Worm (Caenorhabditis elegans) whole organism, L3 larva: ENCODE measurements around the gene Y55F3BR.6.

Experiments used
- R02D3.7 ChIP-seq: fragments of 150-350 bp; optimal IDR thresholded peaks from 2 replicates; lab custom pipeline; 2014; ENCODE audit warnings: missing biosample characterization, missing genetic modification characterization
- ceh-16 ChIP-seq: sonication (generic microtip); optimal IDR thresholded peaks from 2 replicates; lab custom pipeline; 2017; ENCODE audit warnings: missing biosample characterization, missing genetic modification characterization
- ceh-28 ChIP-seq: fragments of 150-350 bp; optimal IDR thresholded peaks from 2 replicates; lab custom pipeline; 2014; ENCODE audit warnings: missing biosample characterization, missing genetic modification reagents, missing genetic modification characterization
- ceh-82 ChIP-seq: fragments of 150-350 bp; optimal IDR thresholded peaks from 2 replicates; lab custom pipeline; 2014; ENCODE audit warnings: missing biosample characterization, missing genetic modification characterization
- ceh-9 ChIP-seq: sonication (generic microtip); optimal IDR thresholded peaks from 2 replicates; lab custom pipeline; 2018; ENCODE audit warnings: missing biosample characterization, missing genetic modification characterization
- egl-27 ChIP-seq: sonication (generic microtip); optimal IDR thresholded peaks from 4 replicates; lab custom pipeline; 2017; ENCODE audit warnings: missing biosample characterization, missing genetic modification reagents, missing genetic modification characterization
- elt-1 ChIP-seq: fragments of 150-350 bp; optimal IDR thresholded peaks from 2 replicates; lab custom pipeline; 2014; ENCODE audit warnings: missing biosample characterization, missing genetic modification characterization
- elt-2 ChIP-seq: sonication (generic microtip); optimal IDR thresholded peaks from 2 replicates; lab custom pipeline; 2016; ENCODE audit warnings: missing genetic modification reagents, mild to moderate bottlenecking, missing genetic modification characterization, missing compliant biosample characterization
- elt-3 ChIP-seq, 3 experiments: fragments of 150-350 bp in 1 of 3; sonication (generic microtip) in 2 of 3; optimal IDR thresholded peaks; 2 replicates in 2 of 3; 4 replicates in 1 of 3; lab custom pipeline; 2014 to 2017; ENCODE audit warnings: missing biosample characterization in 3 of 3, missing genetic modification characterization in 3 of 3
- fkh-10 ChIP-seq: sonication (generic microtip); optimal IDR thresholded peaks from 2 replicates; lab custom pipeline; 2017; ENCODE audit warnings: missing biosample characterization, missing genetic modification reagents, missing genetic modification characterization
- fkh-2 ChIP-seq: fragments of 150-350 bp; optimal IDR thresholded peaks from 2 replicates; lab custom pipeline; 2014; ENCODE audit warnings: missing biosample characterization, missing genetic modification reagents, missing genetic modification characterization
- fos-1 ChIP-seq: fragments of 150-350 bp; optimal IDR thresholded peaks from 2 replicates; lab custom pipeline; 2014; ENCODE audit warnings: missing biosample characterization, missing genetic modification characterization
- hmg-11 ChIP-seq: sonication (generic microtip); optimal IDR thresholded peaks from 2 replicates; lab custom pipeline; 2016; ENCODE audit warnings: missing genetic modification characterization, missing compliant biosample characterization
- jun-1 ChIP-seq: fragments of 150-350 bp; optimal IDR thresholded peaks from 2 replicates; lab custom pipeline; 2014; ENCODE audit warnings: missing biosample characterization, missing genetic modification reagents, missing genetic modification characterization
- lin-15B ChIP-seq: fragments of 150-350 bp; optimal IDR thresholded peaks from 2 replicates; lab custom pipeline; 2014; ENCODE audit warnings: missing biosample characterization, missing genetic modification characterization
- lin-39 ChIP-seq: fragments of 150-350 bp; optimal IDR thresholded peaks from 2 replicates; lab custom pipeline; 2018; ENCODE audit warnings: missing biosample characterization, missing genetic modification reagents, missing genetic modification characterization
- lsy-12 ChIP-seq: sonication (generic microtip); optimal IDR thresholded peaks from 2 replicates; lab custom pipeline; 2016; ENCODE audit warnings: mild to moderate bottlenecking, missing genetic modification characterization, missing compliant biosample characterization
- mml-1 ChIP-seq: fragments of 150-350 bp; sonication (generic microtip); optimal IDR thresholded peaks from 3 replicates; lab custom pipeline; 2014; ENCODE audit warnings: missing biosample characterization, missing genetic modification characterization
- nfya-1 ChIP-seq: sonication (generic microtip); optimal IDR thresholded peaks from 2 replicates; lab custom pipeline; 2017; ENCODE audit warnings: missing genetic modification characterization, mild to moderate bottlenecking, missing compliant biosample characterization, antibody characterized with exemption, moderate library complexity; ENCODE audit not compliant: insufficient read depth
- nhr-23 ChIP-seq: fragments of 150-350 bp; optimal IDR thresholded peaks from 2 replicates; lab custom pipeline; 2014; ENCODE audit warnings: missing biosample characterization, missing genetic modification reagents, missing genetic modification characterization
- nhr-25 ChIP-seq: sonication (generic microtip); optimal IDR thresholded peaks from 2 replicates; lab custom pipeline; 2017; ENCODE audit warnings: missing biosample characterization, missing genetic modification characterization
- nhr-28 ChIP-seq: fragments of 150-350 bp; optimal IDR thresholded peaks from 2 replicates; lab custom pipeline; 2014; ENCODE audit warnings: missing biosample characterization, missing genetic modification characterization
- nhr-43 ChIP-seq: sonication (generic microtip); optimal IDR thresholded peaks from 2 replicates; lab custom pipeline; 2016; ENCODE audit warnings: mild to moderate bottlenecking, missing genetic modification characterization, missing compliant biosample characterization; ENCODE audit not compliant: poor library complexity, severe bottlenecking
- nhr-67 ChIP-seq: fragments of 150-350 bp; optimal IDR thresholded peaks from 2 replicates; lab custom pipeline; 2014; ENCODE audit warnings: missing biosample characterization, missing genetic modification characterization
- nhr-76 ChIP-seq: fragments of 150-350 bp; sonication (generic microtip); optimal IDR thresholded peaks from 5 replicates; lab custom pipeline; 2014; ENCODE audit warnings: missing biosample characterization, missing genetic modification characterization
- pha-4 ChIP-seq: fragments of 150-350 bp; optimal IDR thresholded peaks from 2 replicates; lab custom pipeline; 2014; ENCODE audit warnings: missing biosample characterization, missing genetic modification reagents, missing genetic modification characterization
- pqm-1 ChIP-seq: fragments of 150-350 bp; optimal IDR thresholded peaks from 2 replicates; lab custom pipeline; 2017; ENCODE audit warnings: missing biosample characterization, missing genetic modification characterization, inconsistent platforms
- sea-2 ChIP-seq: fragments of 150-350 bp; sonication (generic microtip); optimal IDR thresholded peaks from 4 replicates; lab custom pipeline; 2014; ENCODE audit warnings: missing biosample characterization, missing genetic modification reagents, missing genetic modification characterization
- skn-1 ChIP-seq: fragments of 150-350 bp; optimal IDR thresholded peaks from 2 replicates; lab custom pipeline; 2014; ENCODE audit warnings: missing biosample characterization, missing genetic modification characterization
- snpc-4 ChIP-seq: fragments of 150-350 bp; optimal IDR thresholded peaks from 2 replicates; lab custom pipeline; 2014; ENCODE audit warnings: missing biosample characterization, missing genetic modification characterization
- tbx-2 ChIP-seq: sonication (generic microtip); optimal IDR thresholded peaks from 2 replicates; lab custom pipeline; 2016; ENCODE audit warnings: mild to moderate bottlenecking, missing genetic modification characterization, missing compliant biosample characterization
- unc-39 ChIP-seq: sonication (generic microtip); optimal IDR thresholded peaks from 4 replicates; lab custom pipeline; 2017; ENCODE audit warnings: missing biosample characterization, missing genetic modification characterization
- unc-62 ChIP-seq: fragments of 150-350 bp; sonication (generic microtip); optimal IDR thresholded peaks from 4 replicates; lab custom pipeline; 2014; ENCODE audit warnings: missing biosample characterization, missing genetic modification reagents, missing genetic modification characterization

Y55F3BR.6 gene

DNA sequence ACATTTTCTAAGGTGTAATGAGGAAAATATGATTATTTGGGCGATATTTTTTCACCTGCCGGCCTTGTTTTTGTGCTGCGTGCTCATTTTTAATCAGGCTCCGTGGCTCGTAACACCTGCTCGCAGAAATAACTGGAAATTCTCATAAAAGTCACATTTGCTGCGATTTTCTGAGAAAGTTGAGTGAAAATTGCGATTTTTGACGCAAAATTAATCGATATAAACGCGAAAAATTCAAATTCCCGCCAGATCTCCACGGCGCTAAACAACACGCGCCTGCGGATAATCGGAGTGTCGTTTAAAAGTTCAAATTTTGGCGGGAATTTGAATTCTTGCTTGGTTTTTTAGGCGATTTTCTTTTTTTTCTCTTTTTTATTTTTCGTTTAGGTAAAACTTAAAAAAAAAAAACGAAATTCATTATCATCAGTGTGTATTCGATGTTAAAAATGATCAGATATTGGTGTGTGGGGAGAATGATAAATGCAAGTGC, 34.9 kb downstream of the Y55F3BR.6 start, which contains the start of gene Y55F3BL.6:
Y55F3BL.6 (minus strand) TSS at position 51 of the 490 bp plus-strand sequence.
- TF ChIP-seq tbx-2 (tag; lab: Kevin White, UChicago) (no peak), nhr-23 (tag; lab: Kevin White, UChicago) (no peak), unc-39 (tag; lab: Kevin White, UChicago) (no peak), lin-15B (tag; lab: Kevin White, UChicago) (peak; percentile 14), R02D3.7 (tag; lab: Kevin White, UChicago) (no peak), ceh-82 (tag; lab: Kevin White, UChicago) (no peak)

DNA sequence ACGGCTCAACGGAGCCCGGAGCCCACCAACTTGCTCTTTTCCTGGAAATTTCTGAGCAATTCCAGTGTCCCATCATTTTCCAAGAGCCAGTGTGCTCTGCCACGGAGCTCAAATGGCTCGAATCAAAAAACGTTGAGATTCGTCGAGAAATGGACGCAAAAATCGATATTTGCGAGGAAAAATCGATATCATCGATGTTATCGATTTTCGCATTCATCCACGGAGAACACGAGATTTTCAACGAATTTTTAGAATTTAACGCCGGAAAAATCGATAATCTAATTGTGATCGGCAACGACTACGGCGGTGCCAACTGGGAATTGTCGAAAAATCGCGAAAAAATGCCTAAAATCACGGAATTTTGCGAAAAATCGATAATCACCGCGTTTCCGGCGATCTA, 36.2 kb downstream of the Y55F3BR.6 start:
- TF ChIP-seq fkh-10 (GFP tag; lab: Kevin White, UChicago) (no peak), nhr-43 (tag; lab: Kevin White, UChicago) (no peak), nhr-28 (tag; lab: Kevin White, UChicago) (no peak), ceh-28 (peak; percentile 70), sea-2 (no peak)

DNA sequence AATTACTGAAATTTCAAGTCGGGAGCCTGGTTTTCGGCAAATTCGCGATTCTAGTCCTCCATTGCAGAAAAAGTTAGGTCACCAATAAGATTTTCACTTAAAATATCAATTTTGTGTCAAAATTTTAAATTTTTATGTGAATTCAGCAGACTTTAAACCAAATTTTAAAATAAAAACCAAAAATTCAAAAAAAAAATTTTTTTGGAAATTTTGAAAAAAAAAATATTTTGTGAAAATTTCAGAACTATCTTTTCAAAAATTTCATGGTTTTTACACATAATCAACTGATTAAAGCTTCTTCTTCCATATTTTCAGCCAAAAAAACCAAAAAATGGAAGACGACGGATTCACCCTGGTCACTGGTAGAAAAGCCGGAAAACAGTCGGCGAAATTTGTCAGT, 37.1 kb downstream of the Y55F3BR.6 start, which contains the start of gene Y55F3BL.4:
Y55F3BL.4 (plus strand) TSS at position 301 of the 400 bp plus-strand sequence.
- TF ChIP-seq hmg-11 (no peak), fos-1 (tag; lab: Kevin White, UChicago) (no peak), ceh-16 (tag; lab: Kevin White, UChicago) (no peak), nhr-28 (tag; lab: Kevin White, UChicago) (no peak), snpc-4 (tag; lab: Kevin White, UChicago) (no peak), R02D3.7 (tag; lab: Kevin White, UChicago) (no peak), ceh-9 (tag; lab: Kevin White, UChicago) (no peak), elt-3 (tag; optimal IDR thresholded peaks at IDR 0.05; lab: Kevin White, UChicago) (no peak), sea-2 (no peak), nhr-25 (tag; lab: Kevin White, UChicago) (no peak), jun-1 (no peak), pha-4 (tag; lab: Kevin White, UChicago) (no peak), egl-27 (no peak), lin-39 (tag; lab: Kevin White, UChicago) (no peak), elt-2 (tag; lab: Kevin White, UChicago) (no peak), nhr-43 (tag; lab: Kevin White, UChicago) (no peak), mml-1 (no peak), nhr-76 (tag; lab: Kevin White, UChicago) (no peak)

DNA sequence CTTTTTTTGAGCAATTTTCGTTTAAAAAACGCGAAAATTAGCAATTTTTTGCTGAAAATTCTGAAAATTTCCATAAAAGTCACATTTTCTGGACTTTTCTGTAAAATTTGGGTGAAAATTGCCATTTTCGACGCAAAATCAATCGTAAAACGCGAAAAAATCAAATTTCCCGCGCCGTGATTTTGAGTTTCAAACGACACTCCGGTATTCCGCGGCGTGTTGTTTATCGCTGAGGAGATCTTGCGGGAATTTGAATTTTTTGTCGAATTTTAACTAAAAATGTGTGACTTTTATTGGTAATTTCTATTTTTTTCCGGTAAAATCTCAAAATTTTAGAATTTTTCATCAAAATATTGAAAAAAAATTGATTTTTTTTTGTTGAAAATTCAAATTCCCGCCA, 40.8 kb downstream of the Y55F3BR.6 start:
- TF ChIP-seq fkh-2 (tag; lab: Kevin White, UChicago) (no peak), unc-62 (GFP tag; lab: Kevin White, UChicago) (no peak), elt-3 (tag; optimal IDR thresholded peaks at IDR 0.05; lab: Kevin White, UChicago) (no peak), ceh-9 (tag; lab: Kevin White, UChicago) (no peak), lin-39 (tag; lab: Kevin White, UChicago) (no peak)

DNA sequence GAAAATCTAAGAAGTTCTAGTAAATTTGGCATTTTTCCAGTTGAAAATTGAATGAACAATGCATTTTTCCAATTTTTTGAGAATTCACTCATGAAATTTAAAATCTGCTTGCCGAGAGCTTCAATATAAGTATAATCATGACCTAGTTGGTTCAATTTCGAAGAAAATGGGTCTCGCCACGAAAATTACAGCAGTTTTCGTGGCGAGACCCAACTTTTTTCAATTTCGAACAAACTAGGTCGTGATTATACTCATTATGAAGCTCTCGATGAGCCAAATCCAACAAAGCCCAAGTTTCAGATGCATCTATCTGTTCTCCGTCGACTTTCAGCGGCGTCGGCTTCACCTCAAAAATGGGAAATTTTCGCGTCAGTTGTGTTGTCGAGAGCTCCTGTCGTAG, 41.4 kb downstream of the Y55F3BR.6 start, which contains the start of gene mrpl-46:
mrpl-46 (plus strand) TSS at position 301 of the 400 bp plus-strand sequence.
- TF ChIP-seq nhr-76 (tag; lab: Kevin White, UChicago) (no peak), ceh-28 (no peak), snpc-4 (tag; lab: Kevin White, UChicago) (no peak), elt-3 (tag; optimal IDR thresholded peaks at IDR 0.05; lab: Kevin White, UChicago) (no peak), nhr-43 (tag; lab: Kevin White, UChicago) (no peak), lsy-12 (tag; lab: Kevin White, UChicago) (no peak), nfya-1 (tag; lab: Kevin White, UChicago) (no peak), sea-2 (no peak), fos-1 (tag; lab: Kevin White, UChicago) (no peak), unc-62 (GFP tag; lab: Kevin White, UChicago) (no peak), lin-15B (tag; lab: Kevin White, UChicago) (no peak), nhr-67 (tag; lab: Kevin White, UChicago) (no peak), unc-39 (tag; lab: Kevin White, UChicago) (no peak), fkh-10 (GFP tag; lab: Kevin White, UChicago) (no peak), tbx-2 (tag; lab: Kevin White, UChicago) (no peak), nhr-23 (tag; lab: Kevin White, UChicago) (no peak), lin-39 (tag; lab: Kevin White, UChicago) (no peak), pqm-1 (no peak), elt-1 (no peak), skn-1 (tag; lab: Kevin White, UChicago) (no peak)
